Worm (Caenorhabditis elegans): ENCODE results near the gene lsy-13.
A peak's percentile ranks its signal among the peaks of the same experiment; 100 is the strongest.

The lsy-13 gene

ce11 chrIV:16865487-16865886 lies 1.8 kb downstream of the lsy-13 start, which contains the start of gene gtsf-1:
gtsf-1 (plus strand) TSS chrIV:16865840.
- no peak for TF ChIP-seq nhr-12 (tag; optimal IDR thresholded peaks at IDR 0.05)
- TF ChIP-seq Y55F3AM.14 (GFP tag; optimal IDR thresholded peaks at IDR 0.05), result peak; percentile 14
- peak; percentile 28 for TF ChIP-seq egl-27 (tag; optimal IDR thresholded peaks at IDR 0.05)
- peak; percentile 64 for TF ChIP-seq sma-9 (GFP tag; optimal IDR thresholded peaks at IDR 0.05)
- TF ChIP-seq sma-9 (tag; optimal IDR thresholded peaks at IDR 0.05), result no peak
- peak; percentile 91 for TF ChIP-seq R02D3.7 (tag; optimal IDR thresholded peaks at IDR 0.05)
- peak; percentile 74 for TF ChIP-seq C34F6.9 (tag; optimal IDR thresholded peaks at IDR 0.05)
- peak; percentile 79 for TF ChIP-seq sma-3 (GFP tag; optimal IDR thresholded peaks at IDR 0.05)
- peak; percentile 72 for TF ChIP-seq gmeb-1 (tag; optimal IDR thresholded peaks at IDR 0.05)
- TF ChIP-seq F13H6.1 (tag; optimal IDR thresholded peaks at IDR 0.05), result peak; percentile 79
- no peak for TF ChIP-seq elt-3 (tag; optimal IDR thresholded peaks at IDR 0.05)
- TF ChIP-seq lin-13 (GFP tag; optimal IDR thresholded peaks at IDR 0.05), result peak; percentile 87
- TF ChIP-seq blmp-1 (tag; optimal IDR thresholded peaks at IDR 0.05; ENCODE audit: insufficient read depth), result peak; percentile 28
- no peak for TF ChIP-seq lin-39 (tag; optimal IDR thresholded peaks at IDR 0.05)
- TF ChIP-seq zag-1 (tag; optimal IDR thresholded peaks at IDR 0.05), result peak; percentile 29
- TF ChIP-seq nhr-21 (tag; optimal IDR thresholded peaks at IDR 0.05), result peak; percentile 52
- no peak for TF ChIP-seq fos-1 (tag; optimal IDR thresholded peaks at IDR 0.05)
- peak; percentile 31 for TF ChIP-seq ceh-82 (tag; optimal IDR thresholded peaks at IDR 0.05)
- TF ChIP-seq mbf-1 (tag; optimal IDR thresholded peaks at IDR 0.05), result no peak
- TF ChIP-seq skn-1 (tag; optimal IDR thresholded peaks at IDR 0.05), result peak; percentile 48
- no peak for TF ChIP-seq ceh-16 (tag; optimal IDR thresholded peaks at IDR 0.05)
- TF ChIP-seq ZK546.5 (tag; optimal IDR thresholded peaks at IDR 0.05), result peak; percentile 23
- TF ChIP-seq ztf-11 (tag; optimal IDR thresholded peaks at IDR 0.05), result peak; percentile 24
- TF ChIP-seq nhr-129 (tag; optimal IDR thresholded peaks at IDR 0.05), result peak; percentile 75
- TF ChIP-seq lin-11 (tag; optimal IDR thresholded peaks at IDR 0.05), result peak; percentile 77
- no peak for TF ChIP-seq alr-1 (tag; optimal IDR thresholded peaks at IDR 0.05)
- peak; percentile 71 for TF ChIP-seq crh-2 (tag; optimal IDR thresholded peaks at IDR 0.05)
- no peak for TF ChIP-seq aly-2 (tag; optimal IDR thresholded peaks at IDR 0.05)
- TF ChIP-seq ztf-4 (tag; optimal IDR thresholded peaks at IDR 0.05), result peak; percentile 57
- peak; percentile 65 to 85 for TF ChIP-seq lsy-2 (tag; optimal IDR thresholded peaks at IDR 0.05)
- no peak for TF ChIP-seq dmd-4 (tag; optimal IDR thresholded peaks at IDR 0.05)
- peak; percentile 84 for TF ChIP-seq nhr-25 (tag; optimal IDR thresholded peaks at IDR 0.05)
- no peak for TF ChIP-seq nhr-77 (tag; optimal IDR thresholded peaks at IDR 0.05)
- peak; percentile 89 for TF ChIP-seq unc-55 (GFP tag; optimal IDR thresholded peaks at IDR 0.05)
- peak; percentile 25 for TF ChIP-seq nhr-237 (tag; optimal IDR thresholded peaks at IDR 0.05)
- peak; percentile 54 for TF ChIP-seq ama-1 (optimal IDR thresholded peaks at IDR 0.05)
- TF ChIP-seq nhr-23 (tag; optimal IDR thresholded peaks at IDR 0.05), result no peak
- peak; percentile 52 for TF ChIP-seq mab-5 (tag; optimal IDR thresholded peaks at IDR 0.05)

- TF ChIP-seq nhr-6 (tag; optimal IDR thresholded peaks at IDR 0.05) (no peak), nhr-23 (tag; optimal IDR thresholded peaks at IDR 0.05) (no peak), nhr-12 (tag; optimal IDR thresholded peaks at IDR 0.05) (no peak), lin-13 (GFP tag; optimal IDR thresholded peaks at IDR 0.05) (no peak), unc-55 (GFP tag; optimal IDR thresholded peaks at IDR 0.05) (no peak), elt-3 (tag; optimal IDR thresholded peaks at IDR 0.05) (no peak), C34F6.9 (tag; optimal IDR thresholded peaks at IDR 0.05) (no peak), dmd-4 (tag; optimal IDR thresholded peaks at IDR 0.05) (no peak), nhr-77 (tag; optimal IDR thresholded peaks at IDR 0.05) (no peak), zag-1 (tag; optimal IDR thresholded peaks at IDR 0.05) (no peak), mbf-1 (tag; optimal IDR thresholded peaks at IDR 0.05) (no peak), nhr-25 (tag; optimal IDR thresholded peaks at IDR 0.05) (no peak), ztf-4 (tag; optimal IDR thresholded peaks at IDR 0.05) (no peak), ztf-1 (GFP tag; conservative IDR thresholded peaks at IDR 0.05) (no peak), unc-62 (GFP tag; optimal IDR thresholded peaks at IDR 0.05) (no peak), nhr-21 (tag; optimal IDR thresholded peaks at IDR 0.05) (no peak), sma-3 (GFP tag; optimal IDR thresholded peaks at IDR 0.05) (no peak), fos-1 (tag; optimal IDR thresholded peaks at IDR 0.05) (no peak), elt-1 (tag; optimal IDR thresholded peaks at IDR 0.05) (no peak), nhr-11 (tag; optimal IDR thresholded peaks at IDR 0.05) (no peak)
Observed at ce11 chrIV:16867223-16867622, 3.6 kb downstream of the lsy-13 start, which contains the start of gene T06A10.107. T06A10.107 (plus strand) TSS chrIV:16867523.

All from whole organism, L2 larva.